Fruit fly (Drosophila melanogaster) whole organism, wandering third instar larva: ENCODE measurements around the gene CG46399.

ENCODE experiments used
- GATAd ChIP-seq: sonication (Bioruptor generic); optimal IDR thresholded peaks from 2 replicates; lab custom pipeline; 2016; ENCODE audit warnings: missing biosample characterization, missing genetic modification characterization
- Hr78 ChIP-seq: fragments of >200 bp; optimal IDR thresholded peaks from 2 replicates; lab custom pipeline; 2017; ENCODE audit warnings: missing biosample characterization, missing genetic modification characterization
- Myc ChIP-seq: fragments of >200 bp; optimal IDR thresholded peaks from 2 replicates; lab custom pipeline; 2017
- N ChIP-seq: fragments of >200 bp; optimal IDR thresholded peaks from 2 replicates; lab custom pipeline; 2018; ENCODE audit warnings: missing biosample characterization, missing external identifiers, missing genetic modification characterization
- Rel ChIP-seq, 2 experiments: fragments of 200-800 bp; sonication (Bioruptor generic) in 1 of 2; optimal IDR thresholded peaks; 2 replicates in 1 of 2; 3 replicates in 1 of 2; lab custom pipeline; 2016 to 2019; ENCODE audit warnings: mild to moderate bottlenecking in 2 of 2, missing biosample characterization in 2 of 2, missing genetic modification characterization in 2 of 2, moderate library complexity in 1 of 2
- br ChIP-seq: fragments of 200-800 bp; sonication (Bioruptor generic); optimal IDR thresholded peaks from 2 replicates; lab custom pipeline; 2016; ENCODE audit warnings: missing biosample characterization, missing genetic modification characterization
- dl ChIP-seq, 2 experiments: fragments of 175-275, 200-275 bp in 1 of 2; fragments of 200-275 bp in 1 of 2; sonication (Bioruptor generic); optimal IDR thresholded peaks; lab custom pipeline; 2018; ENCODE audit warnings: mild to moderate bottlenecking in 2 of 2, missing biosample characterization in 2 of 2, missing genetic modification characterization in 2 of 2, moderate library complexity in 2 of 2; ENCODE audit not compliant: partially characterized antibody in 2 of 2, insufficient read depth in 1 of 2
- h ChIP-seq: fragments of 200-800 bp; sonication (Bioruptor generic); optimal IDR thresholded peaks from 3 replicates; lab custom pipeline; 2016; ENCODE audit warnings: missing biosample characterization, mild to moderate bottlenecking, missing genetic modification characterization
- lola ChIP-seq: fragments of >200 bp; optimal IDR thresholded peaks from 2 replicates; lab custom pipeline; 2017; ENCODE audit warnings: missing biosample characterization, missing genetic modification characterization
- sage ChIP-seq: fragments of 200-800 bp; sonication (Bioruptor generic); optimal IDR thresholded peaks from 2 replicates; lab custom pipeline; 2016; ENCODE audit warnings: missing biosample characterization, mild to moderate bottlenecking, missing genetic modification characterization
- woc ChIP-seq: sonication (Bioruptor generic); optimal IDR thresholded peaks from 2 replicates; lab custom pipeline; 2016; ENCODE audit warnings: missing biosample characterization, mild to moderate bottlenecking, missing genetic modification characterization

DNA sequence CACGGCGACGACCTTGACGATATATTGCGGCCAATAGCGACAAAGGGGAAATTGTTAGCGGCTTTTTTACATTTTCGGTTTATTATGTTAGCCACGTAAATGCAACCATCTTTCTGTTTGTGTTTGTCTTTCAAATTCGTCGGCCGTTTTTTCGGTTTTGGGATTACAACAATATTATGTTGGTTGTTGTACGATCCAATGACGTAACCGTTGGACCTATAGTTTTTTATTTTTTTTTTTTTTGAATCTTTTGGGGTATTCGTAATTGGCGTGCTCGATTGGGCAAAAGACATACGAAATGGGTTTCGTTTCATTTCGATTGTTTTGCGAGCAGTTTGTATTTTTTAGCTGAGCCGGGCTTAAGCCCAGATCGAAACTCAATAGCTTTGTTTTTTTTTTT lies 7.9 kb downstream of the CG46399 start:
- no peak for TF ChIP-seq Hr78 (GFP tag; lab: Kevin White, UChicago)
- TF ChIP-seq br = no peak
- TF ChIP-seq h (GFP tag; lab: Kevin White, UChicago) = no peak
- TF ChIP-seq Myc (lab: Kevin White, UChicago) = no peak
- TF ChIP-seq dl (GFP tag; optimal IDR thresholded peaks at IDR 0.05; lab: Kevin White, UChicago; ENCODE audit: insufficient read depth in 1 of 2, partially characterized antibody in 2 of 2) = no peak
- TF ChIP-seq sage (GFP tag; lab: Kevin White, UChicago) = no peak
- no peak for TF ChIP-seq N (GFP tag; lab: Kevin White, UChicago)
- no peak for TF ChIP-seq woc (GFP tag; lab: Kevin White, UChicago)
- TF ChIP-seq lola (GFP tag; lab: Kevin White, UChicago) = no peak
- TF ChIP-seq GATAd = no peak
- TF ChIP-seq Rel (GFP tag; optimal IDR thresholded peaks at IDR 0.05; lab: Kevin White, UChicago) = no peak
- no peak for TF ChIP-seq Rel (tag; optimal IDR thresholded peaks at IDR 0.05; lab: Kevin White, UChicago)
